Fruit fly (Drosophila melanogaster) whole organism, pupa: ENCODE data around the gene emei.

Source experiments
- CG10348 ChIP-seq: fragments of 200-800 bp; sonication (Bioruptor generic); IDR thresholded peaks from 2 replicates; pipeline ENCODE4 v1.3.6; 2022; ENCODE audit warnings: missing biosample characterization, missing genetic modification characterization
- CG15710 ChIP-seq: fragments of 200-800 bp; sonication (Bioruptor generic); optimal IDR thresholded peaks from 2 replicates; lab custom pipeline; 2018; ENCODE audit warnings: missing biosample characterization, mild to moderate bottlenecking, missing genetic modification characterization, moderate library complexity
- CG8159 ChIP-seq: fragments of 200-800 bp; sonication (Bioruptor generic); optimal IDR thresholded peaks from 3 replicates; lab custom pipeline; 2018; ENCODE audit warnings: missing biosample characterization, mild to moderate bottlenecking, missing genetic modification characterization, moderate library complexity
- EcR ChIP-seq: fragments of 200-800 bp; sonication (Bioruptor generic); optimal IDR thresholded peaks from 3 replicates; lab custom pipeline; 2019; ENCODE audit warnings: missing biosample characterization, missing genetic modification characterization, mild to moderate bottlenecking, moderate library complexity, missing genetic modification reagents
- Ets98B ChIP-seq: fragments of 200-800 bp; sonication (Bioruptor generic); IDR thresholded peaks from 2 replicates; pipeline ENCODE4 v1.3.6; 2022; ENCODE audit warnings: missing biosample characterization, missing genetic modification characterization
- Pif1A ChIP-seq: fragments of 200-800 bp; sonication (Bioruptor generic); optimal IDR thresholded peaks from 3 replicates; lab custom pipeline; 2016; ENCODE audit warnings: missing biosample characterization, missing genetic modification characterization
- Pif1B ChIP-seq: fragments of 200-800 bp; sonication (Bioruptor generic); optimal IDR thresholded peaks from 3 replicates; lab custom pipeline; 2016; ENCODE audit warnings: missing biosample characterization, missing genetic modification characterization
- Snoo ChIP-seq: fragments of 200-800 bp; sonication (Bioruptor generic); optimal IDR thresholded peaks from 3 replicates; lab custom pipeline; 2017; ENCODE audit warnings: missing biosample characterization, mild to moderate bottlenecking, missing genetic modification characterization, inconsistent platforms

- TF ChIP-seq CG15710, result no peak
- TF ChIP-seq Snoo (tag; lab: Kevin White, UChicago), result no peak
- no peak for TF ChIP-seq EcR (GFP tag; lab: Kevin White, UChicago)
- peak; percentile 57 for TF ChIP-seq CG8159
- TF ChIP-seq Pif1B (GFP tag; lab: Kevin White, UChicago), result no peak
- no peak for TF ChIP-seq Pif1A
- TF ChIP-seq CG10348 (GFP tag; lab: Robert Waterston, UW), result no peak
- peak; percentile 43; the same call in 1 of the 2 replicates for TF ChIP-seq Ets98B
Observed at dm6 chr3L:11135846-11136245, 26.4 kb downstream of the emei start, which contains the start of gene IRSp53.
